Fruit fly (Drosophila melanogaster): ENCODE measurements around the gene CG13630.
A peak's percentile ranks its signal among the peaks of the same experiment; 100 is the strongest.

CG13630 gene

DNA sequence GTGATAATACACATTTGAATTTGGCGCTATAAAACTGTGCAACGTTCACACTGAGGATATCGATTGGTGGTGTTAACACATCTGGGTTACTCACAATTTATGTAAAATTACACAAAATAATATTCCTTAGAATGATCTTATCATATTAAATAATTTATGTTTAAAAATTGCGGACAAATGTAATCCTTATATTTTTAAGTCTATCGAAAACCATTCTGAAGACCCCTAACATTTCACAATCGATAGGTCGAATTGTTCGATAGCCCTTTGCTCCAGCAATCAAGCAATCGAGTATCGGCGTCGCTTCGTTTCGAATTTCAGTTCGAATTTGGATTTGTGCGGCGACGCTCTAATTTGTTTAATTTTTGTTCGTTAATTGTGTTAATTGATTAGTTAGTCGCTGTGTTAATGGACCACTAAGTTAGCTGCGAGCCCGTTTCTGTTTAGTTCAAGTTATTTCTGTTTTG lies 34.4 kb upstream of the CG13630 start, which contains the start of gene asp (continued):
- TF ChIP-seq twi (tag; optimal IDR thresholded peaks at IDR 0.05) (no peak), wor (GFP tag; IDR thresholded peaks at IDR 0.05) (no peak), HLH3B (GFP tag; IDR thresholded peaks at IDR 0.05) (no peak), Rx (GFP tag; IDR thresholded peaks at IDR 0.05) (no peak), CG6791 (GFP tag; IDR thresholded peaks at IDR 0.05; ENCODE audit: partially characterized antibody) (peak; percentile 87), CG12769 (tag; optimal IDR thresholded peaks at IDR 0.05) (no peak), CG8281 (tag; optimal IDR thresholded peaks at IDR 0.05) (no peak), CG8944 (GFP tag; optimal IDR thresholded peaks at IDR 0.05) (no peak), CkIIα-i1 (GFP tag; IDR thresholded peaks at IDR 0.05) (no peak), lola (GFP tag; optimal IDR thresholded peaks at IDR 0.05) (no peak), CG13123 (GFP tag; optimal IDR thresholded peaks at IDR 0.05) (no peak), CG2678 (tag; optimal IDR thresholded peaks at IDR 0.05) (no peak), Side (GFP tag; optimal IDR thresholded peaks at IDR 0.05) (no peak), CG17912 (GFP tag; optimal IDR thresholded peaks at IDR 0.05) (no peak), CG10565 (GFP tag; optimal IDR thresholded peaks at IDR 0.05) (no peak), nom (GFP tag; optimal IDR thresholded peaks at IDR 0.05) (no peak), BEAF-32 (GFP tag; optimal IDR thresholded peaks at IDR 0.05) (peak; percentile 77), tll (GFP tag; optimal IDR thresholded peaks at IDR 0.05) (no peak), Ssrp (tag; optimal IDR thresholded peaks at IDR 0.05) (no peak), unpg (GFP tag; optimal IDR thresholded peaks at IDR 0.05) (no peak), tgo (GFP tag; IDR thresholded peaks at IDR 0.05) (peak; percentile 21; the same call in 1 of the 3 replicates), ash1 (GFP tag; optimal IDR thresholded peaks at IDR 0.05) (no peak), CG5180 (GFP tag; optimal IDR thresholded peaks at IDR 0.05) (no peak), grau (tag; optimal IDR thresholded peaks at IDR 0.05) (no peak), CG6254 (GFP tag; optimal IDR thresholded peaks at IDR 0.05) (no peak), kah (GFP tag; optimal IDR thresholded peaks at IDR 0.05) (no peak), klu (GFP tag; IDR thresholded peaks at IDR 0.05) (no peak), luna (GFP tag; optimal IDR thresholded peaks at IDR 0.05) (no peak), sens-2 (GFP tag; IDR thresholded peaks at IDR 0.05) (no peak), pho (GFP tag; optimal IDR thresholded peaks at IDR 0.05) (no peak), crp (GFP tag; optimal IDR thresholded peaks at IDR 0.05) (no peak), bowl (GFP tag; IDR thresholded peaks at IDR 0.05) (no peak), Bteb2 (GFP tag; optimal IDR thresholded peaks at IDR 0.05) (no peak), corto (GFP tag; optimal IDR thresholded peaks at IDR 0.05) (no peak), Sox102F (GFP tag; optimal IDR thresholded peaks at IDR 0.05) (no peak), nau (GFP tag; optimal IDR thresholded peaks at IDR 0.05) (no peak), CG17328 (GFP tag; IDR thresholded peaks at IDR 0.05) (no peak), CG1832 (GFP tag; optimal IDR thresholded peaks at IDR 0.05) (no peak), unc-4 (GFP tag; IDR thresholded peaks at IDR 0.05; ENCODE audit: partially characterized antibody) (peak; percentile 76), CG18262 (tag; optimal IDR thresholded peaks at IDR 0.05) (no peak), lov (optimal IDR thresholded peaks at IDR 0.05) (no peak), lov (GFP tag; IDR thresholded peaks at IDR 0.05) (no peak), H2.0 (GFP tag; IDR thresholded peaks at IDR 0.05) (no peak), CG4730 (GFP tag; IDR thresholded peaks at IDR 0.05) (no peak), tin (GFP tag; optimal IDR thresholded peaks at IDR 0.05) (peak; percentile 47), CTCF (GFP tag; optimal IDR thresholded peaks at IDR 0.05) (no peak), gsb-n (tag; optimal IDR thresholded peaks at IDR 0.05) (no peak), CrebB (tag; optimal IDR thresholded peaks at IDR 0.05) (no peak), otp (GFP tag; IDR thresholded peaks at IDR 0.05) (no peak), CG10979 (tag; optimal IDR thresholded peaks at IDR 0.05) (peak; percentile 36), CG9609 (GFP tag; optimal IDR thresholded peaks at IDR 0.05) (no peak)

Data from whole organism, embryonic.